Fruit fly (Drosophila melanogaster) whole organism, embryonic: ENCODE data around the gene Oatp26F.

Experiments
- Antp ChIP-seq: fragments of 200-800 bp; sonication (Bioruptor generic); optimal IDR thresholded peaks from 3 replicates; lab custom pipeline; 2016; ENCODE audit warnings: missing biosample characterization, missing genetic modification characterization
- B-H1 ChIP-seq: fragments of 200-800 bp; sonication (Bioruptor generic); IDR thresholded peaks from 3 replicates; pipeline ENCODE4 v1.3.6; 2022; ENCODE audit warnings: missing biosample characterization, missing genetic modification characterization
- BtbVII ChIP-seq: fragments of 200-800 bp; sonication (Bioruptor generic); optimal IDR thresholded peaks from 3 replicates; lab custom pipeline; 2017; ENCODE audit warnings: missing biosample characterization, mild to moderate bottlenecking, missing genetic modification characterization
- CG10209 ChIP-seq: fragments of 200-800 bp; sonication (Bioruptor generic); optimal IDR thresholded peaks from 3 replicates; lab custom pipeline; 2017; ENCODE audit warnings: missing biosample characterization, mild to moderate bottlenecking, missing genetic modification characterization, missing genetic modification reagents
- CG10959 ChIP-seq: fragments of 200-800 bp; sonication (Bioruptor generic); IDR thresholded peaks from 2 replicates; pipeline ENCODE4 v1.3.6; 2022; ENCODE audit warnings: missing biosample characterization, missing genetic modification characterization
- CG11398 ChIP-seq: fragments of 200-800 bp; sonication (Bioruptor generic); optimal IDR thresholded peaks from 2 replicates; lab custom pipeline; 2016; ENCODE audit warnings: missing biosample characterization, missing genetic modification characterization
- CG11560 ChIP-seq: fragments of 200-800 bp; sonication (Bioruptor generic); IDR thresholded peaks from 3 replicates; pipeline ENCODE4 v1.3.6; 2022; ENCODE audit warnings: missing biosample characterization, missing genetic modification characterization
- CG12155 ChIP-seq: fragments of 200-800 bp; sonication (Bioruptor generic); optimal IDR thresholded peaks from 3 replicates; lab custom pipeline; 2016; ENCODE audit warnings: missing biosample characterization, missing genetic modification characterization
- CG12769 ChIP-seq: fragments of 200-800 bp; sonication (Bioruptor generic); optimal IDR thresholded peaks from 2 replicates; lab custom pipeline; 2019; ENCODE audit warnings: missing biosample characterization, mild to moderate bottlenecking, missing genetic modification characterization, moderate library complexity
- CG12942 ChIP-seq: fragments of 200-800 bp; sonication (Bioruptor generic); optimal IDR thresholded peaks from 3 replicates; lab custom pipeline; 2016; ENCODE audit warnings: missing biosample characterization, missing genetic modification characterization
- CG16863 ChIP-seq: fragments of 200-800 bp; sonication (Bioruptor generic); optimal IDR thresholded peaks from 3 replicates; lab custom pipeline; 2016; ENCODE audit warnings: missing biosample characterization, missing genetic modification characterization
- CG17912 ChIP-seq: fragments of 200-800 bp; sonication (Bioruptor generic); optimal IDR thresholded peaks from 2 replicates; lab custom pipeline; 2018; ENCODE audit warnings: missing biosample characterization, mild to moderate bottlenecking, missing genetic modification characterization
- CG32532 ChIP-seq: fragments of 200-800 bp; sonication (Bioruptor generic); IDR thresholded peaks from 2 replicates; pipeline ENCODE4 v1.3.6; 2022; ENCODE audit warnings: missing biosample characterization, missing genetic modification characterization
- CG32772 ChIP-seq: fragments of 200-800 bp; sonication (Bioruptor generic); IDR thresholded peaks from 2 replicates; pipeline ENCODE4 v1.3.6; 2022; ENCODE audit warnings: missing biosample characterization, missing genetic modification characterization
- CG3726 ChIP-seq: fragments of 200-800 bp; sonication (Bioruptor generic); IDR thresholded peaks from 3 replicates; pipeline ENCODE4, ENCODE4 v1.3.6; 2022; ENCODE audit warnings: missing biosample characterization, missing genetic modification characterization
- CG4360 ChIP-seq: fragments of 200-800 bp; sonication (Bioruptor generic); IDR thresholded peaks from 2 replicates; pipeline ENCODE4 v1.3.6; 2022; ENCODE audit warnings: missing biosample characterization, missing genetic modification characterization
- CG4820 ChIP-seq: fragments of 200-800 bp; sonication (Bioruptor generic); optimal IDR thresholded peaks from 3 replicates; lab custom pipeline; 2016; ENCODE audit warnings: missing biosample characterization, missing genetic modification characterization
- CG6272 ChIP-seq: fragments of 200-800 bp; sonication (Bioruptor generic); IDR thresholded peaks from 2 replicates; pipeline ENCODE4 v1.3.6; 2022; ENCODE audit warnings: missing biosample characterization, missing genetic modification characterization
- CG6854 ChIP-seq: fragments of 200-800 bp; sonication (Bioruptor generic); optimal IDR thresholded peaks from 3 replicates; lab custom pipeline; 2017; ENCODE audit warnings: missing biosample characterization, mild to moderate bottlenecking, missing genetic modification characterization
- CG7839 ChIP-seq: fragments of 200-800 bp; sonication (Bioruptor generic); optimal IDR thresholded peaks from 3 replicates; lab custom pipeline; 2018; ENCODE audit warnings: missing biosample characterization, mild to moderate bottlenecking, missing genetic modification characterization, moderate library complexity
- CG9876 ChIP-seq: fragments of 200-800 bp; sonication (Bioruptor generic); optimal IDR thresholded peaks from 2 replicates; lab custom pipeline; 2016; ENCODE audit warnings: missing biosample characterization, missing genetic modification characterization
- Drgx ChIP-seq: fragments of 200-800 bp; sonication (Bioruptor generic); IDR thresholded peaks from 2 replicates; pipeline ENCODE4 v1.3.6; 2022; ENCODE audit warnings: missing biosample characterization, missing genetic modification characterization
- HLHmδ ChIP-seq: fragments of 200-800 bp; sonication (Bioruptor generic); optimal IDR thresholded peaks from 2 replicates; lab custom pipeline; 2018; ENCODE audit warnings: missing biosample characterization, mild to moderate bottlenecking, missing genetic modification characterization, moderate library complexity
- Hand ChIP-seq: fragments of 200-800 bp; sonication (Bioruptor generic); optimal IDR thresholded peaks from 2 replicates; lab custom pipeline; 2017; ENCODE audit warnings: mild to moderate bottlenecking, missing biosample characterization, missing genetic modification reagents, missing genetic modification characterization
- Jarid2 ChIP-seq: fragments of 200-800 bp; sonication (Bioruptor generic); optimal IDR thresholded peaks from 3 replicates; lab custom pipeline; 2017; ENCODE audit warnings: mild to moderate bottlenecking, missing biosample characterization, missing genetic modification reagents, missing genetic modification characterization
- Poxn ChIP-seq: fragments of 200-800 bp; sonication (Bioruptor generic); IDR thresholded peaks from 2 replicates; pipeline ENCODE4 v1.3.6; 2022; ENCODE audit warnings: missing biosample characterization, missing genetic modification characterization
- Ptx1 ChIP-seq: fragments of 200-800 bp; sonication (Bioruptor generic); IDR thresholded peaks from 2 replicates; pipeline ENCODE4 v1.3.6; 2022; ENCODE audit warnings: missing biosample characterization, missing genetic modification characterization
- Rx ChIP-seq: fragments of 200-800 bp; sonication (Bioruptor generic); IDR thresholded peaks from 2 replicates; pipeline ENCODE4 v1.3.6; 2022; ENCODE audit warnings: missing biosample characterization, missing genetic modification characterization
- TFAM ChIP-seq: fragments of 200-800 bp; sonication (Bioruptor generic); optimal IDR thresholded peaks from 2 replicates; lab custom pipeline; 2017; ENCODE audit warnings: missing biosample characterization, missing genetic modification characterization, inconsistent platforms
- Tbp ChIP-seq: fragments of >200 bp; optimal IDR thresholded peaks from 2 replicates; lab custom pipeline; 2018; ENCODE audit warnings: missing biosample characterization, missing genetic modification characterization
- Xbp1 ChIP-seq: fragments of 200-800 bp; sonication (Bioruptor generic); optimal IDR thresholded peaks from 3 replicates; lab custom pipeline; 2016; ENCODE audit warnings: missing biosample characterization, mild to moderate bottlenecking, missing genetic modification characterization
- ato ChIP-seq: fragments of 200-800 bp; sonication (Bioruptor generic); IDR thresholded peaks from 2 replicates; pipeline ENCODE4 v1.3.6; 2022; ENCODE audit warnings: missing biosample characterization, missing genetic modification characterization; ENCODE audit not compliant: partially characterized antibody
- br ChIP-seq: fragments of >200 bp; optimal IDR thresholded peaks from 2 replicates; lab custom pipeline; 2017
- caup ChIP-seq: fragments of 200-800 bp; sonication (Bioruptor generic); optimal IDR thresholded peaks from 3 replicates; lab custom pipeline; 2017; ENCODE audit warnings: missing biosample characterization, mild to moderate bottlenecking, missing genetic modification characterization, moderate library complexity; ENCODE audit not compliant: severe bottlenecking
- disco-r ChIP-seq: fragments of 200-800 bp; sonication (Bioruptor generic); optimal IDR thresholded peaks from 2 replicates; lab custom pipeline; 2016; ENCODE audit warnings: missing biosample characterization, missing genetic modification characterization
- dmrt11E ChIP-seq: fragments of 200-800 bp; sonication (Bioruptor generic); optimal IDR thresholded peaks from 3 replicates; lab custom pipeline; 2018; ENCODE audit warnings: missing biosample characterization, mild to moderate bottlenecking, missing genetic modification characterization, moderate library complexity
- dpn ChIP-seq, 2 experiments: fragments of 200-800 bp; sonication (Bioruptor generic); optimal IDR thresholded peaks; 3 replicates each; lab custom pipeline; 2016; ENCODE audit warnings: missing biosample characterization in 2 of 2, missing genetic modification characterization in 2 of 2
- emc ChIP-seq: fragments of 200-800 bp; sonication (Bioruptor generic); optimal IDR thresholded peaks from 2 replicates; lab custom pipeline; 2016; ENCODE audit warnings: missing biosample characterization, missing genetic modification characterization
- ems ChIP-seq: fragments of 200-800 bp; sonication (Bioruptor generic); optimal IDR thresholded peaks from 3 replicates; lab custom pipeline; 2016; ENCODE audit warnings: missing biosample characterization, missing genetic modification characterization
- en ChIP-seq: fragments of 200-800 bp; sonication (Bioruptor generic); optimal IDR thresholded peaks from 2 replicates; lab custom pipeline; 2016; ENCODE audit warnings: missing biosample characterization, missing genetic modification characterization
- fd3F ChIP-seq: fragments of 200-800 bp; sonication (Bioruptor generic); optimal IDR thresholded peaks from 2 replicates; lab custom pipeline; 2018; ENCODE audit warnings: missing biosample characterization, mild to moderate bottlenecking, missing genetic modification characterization, moderate library complexity
- inv ChIP-seq: fragments of 200-800 bp; sonication (Bioruptor generic); IDR thresholded peaks from 2 replicates; pipeline ENCODE4 v1.3.6; 2022; ENCODE audit warnings: missing biosample characterization, missing genetic modification characterization; ENCODE audit not compliant: partially characterized antibody
- kah ChIP-seq: fragments of 200-800 bp; sonication (Bioruptor generic); optimal IDR thresholded peaks from 2 replicates; lab custom pipeline; 2018; ENCODE audit warnings: missing biosample characterization, mild to moderate bottlenecking, missing genetic modification characterization
- pfk ChIP-seq: fragments of 200-800 bp; sonication (Bioruptor generic); optimal IDR thresholded peaks from 2 replicates; lab custom pipeline; 2018; ENCODE audit warnings: missing biosample characterization, mild to moderate bottlenecking, missing genetic modification characterization, moderate library complexity
- scrt ChIP-seq: fragments of 200-800 bp; sonication (Bioruptor generic); optimal IDR thresholded peaks from 2 replicates; lab custom pipeline; 2018; ENCODE audit warnings: missing biosample characterization, mild to moderate bottlenecking, missing genetic modification characterization, moderate library complexity
- tio ChIP-seq: fragments of 200-800 bp; sonication (Bioruptor generic); optimal IDR thresholded peaks from 2 replicates; lab custom pipeline; 2017; ENCODE audit warnings: missing biosample characterization, missing genetic modification characterization, inconsistent platforms
- ttk ChIP-seq: fragments of 200-800 bp; sonication (Bioruptor generic); IDR thresholded peaks from 2 replicates; pipeline ENCODE4 v2.1.2; 2022; ENCODE audit warnings: missing biosample characterization, missing genetic modification characterization
- usp ChIP-seq: fragments of >200 bp; optimal IDR thresholded peaks from 2 replicates; lab custom pipeline; 2017; ENCODE audit warnings: missing biosample characterization, missing genetic modification characterization
- vvl ChIP-seq: fragments of 200-800 bp; sonication (Bioruptor generic); IDR thresholded peaks from 2 replicates; pipeline ENCODE4 v1.3.6; 2022; ENCODE audit warnings: missing biosample characterization, missing genetic modification characterization
- z ChIP-seq: fragments of 200-800 bp; sonication (Bioruptor generic); IDR thresholded peaks from 3 replicates; pipeline ENCODE4 v1.3.6; 2022; ENCODE audit warnings: missing biosample characterization, missing genetic modification characterization

Gene Oatp26F

dm6 chr2L:6610683-6611373 is 21.4 kb downstream of the Oatp26F start, which contains the start of gene CG11050:
Gene CG11050, plus strand, starts transcription at chr2L:6611011.
- TF ChIP-seq ato (peak; percentile 44; the same call in 1 of the 2 replicates), BtbVII (peak; percentile 48), CG4360 (peak; percentile 13; the same call in 1 of the 2 replicates), fd3F (GFP tag; lab: Kevin White, UChicago) (peak; percentile 20), kah (GFP tag; lab: Kevin White, UChicago) (no peak), CG32772 (GFP tag; lab: Robert Waterston, UW) (peak; percentile 46; the same call in 1 of the 2 replicates), B-H1 (peak; percentile 45; the same call in 2 of the 3 replicates), Xbp1 (GFP tag; lab: Kevin White, UChicago) (peak; percentile 88), Rx (GFP tag; lab: Robert Waterston, UW) (peak; percentile 56), CG9876 (GFP tag; lab: Kevin White, UChicago) (peak; percentile 72), CG17912 (peak; percentile 57), br (no peak), z (peak; percentile 61; the same call in 1 of the 3 replicates), dmrt11E (peak; percentile 35), HLHmδ (GFP tag; lab: Kevin White, UChicago) (peak; percentile 28), CG11398 (peak; percentile 72), CG12769 (tag; lab: Kevin White, UChicago) (peak; percentile 90), scrt (GFP tag; lab: Kevin White, UChicago) (peak; percentile 53), CG4820 (GFP tag; lab: Kevin White, UChicago) (peak; percentile 65), Drgx (peak; percentile 66), inv (GFP tag; lab: Robert Waterston, UW) (peak; percentile 36; the same call in 1 of the 2 replicates), CG11560 (tag; lab: Robert Waterston, UW) (peak; percentile 60; the same call in 2 of the 3 replicates), CG10209 (GFP tag; lab: Kevin White, UChicago) (peak; percentile 66), vvl (GFP tag; lab: Robert Waterston, UW) (peak; percentile 89), pfk (GFP tag; lab: Kevin White, UChicago) (peak; percentile 23), Hand (GFP tag; lab: Kevin White, UChicago) (peak; percentile 64), Jarid2 (GFP tag; lab: Kevin White, UChicago) (peak; percentile 66), CG10959 (GFP tag; lab: Robert Waterston, UW) (peak; percentile 38), emc (peak; percentile 74), en (GFP tag; lab: Kevin White, UChicago) (peak; percentile 81), usp (GFP tag; lab: Kevin White, UChicago) (no peak), ttk (GFP tag; lab: Robert Waterston, UW) (peak; percentile 67), CG6272 (peak; percentile 52; the same call in 1 of the 2 replicates), Antp (GFP tag; lab: Kevin White, UChicago) (peak; percentile 80), CG3726 (GFP tag; lab: Robert Waterston, UW) (0 out of 3 replicates have a peak, but pooled peaks have one; percentile 17), tio (GFP tag; lab: Kevin White, UChicago) (peak; percentile 42), CG7839 (peak; percentile 73), TFAM (no peak), caup (GFP tag; lab: Kevin White, UChicago) (peak; percentile 65), CG12942 (GFP tag; lab: Kevin White, UChicago) (peak; percentile 81), CG32532 (GFP tag; lab: Robert Waterston, UW) (peak; percentile 87), ems (GFP tag; lab: Kevin White, UChicago) (peak; percentile 81), Tbp (GFP tag; lab: Kevin White, UChicago) (no peak), CG6854 (GFP tag; lab: Kevin White, UChicago) (peak; percentile 1), disco-r (peak; percentile 79), Poxn (GFP tag; lab: Robert Waterston, UW) (no peak), dpn (GFP tag; optimal IDR thresholded peaks at IDR 0.05; lab: Kevin White, UChicago) (peak; percentile 84 to 90), CG16863 (peak; percentile 73), CG12155 (GFP tag; lab: Kevin White, UChicago) (peak; percentile 73), Ptx1 (GFP tag; lab: Robert Waterston, UW) (peak; percentile 74)
